Worm (Caenorhabditis elegans): Measurements from ENCODE around the gene srg-24.

ce11 chrII:3055531-3055930 lies 44.9 kb downstream of the srg-24 start:
- no peak for TF ChIP-seq ceh-82 (tag; optimal IDR thresholded peaks at IDR 0.05)
- no peak for TF ChIP-seq nhr-28 (tag; optimal IDR thresholded peaks at IDR 0.05)
- TF ChIP-seq nhr-12 (tag; optimal IDR thresholded peaks at IDR 0.05) = no peak
- TF ChIP-seq ZK546.5 (tag; optimal IDR thresholded peaks at IDR 0.05) = no peak
